Worm (Caenorhabditis elegans) whole organism, L1 larva: ENCODE results near the gene tsp-11.

ENCODE experiments used
- C04F5.9 ChIP-seq: sonication (generic microtip); optimal IDR thresholded peaks from 2 replicates; lab custom pipeline; 2016; ENCODE audit warnings: missing genetic modification characterization, missing compliant biosample characterization
- blmp-1 ChIP-seq: fragments of 150-350 bp; optimal IDR thresholded peaks from 2 replicates; lab custom pipeline; 2014; ENCODE audit warnings: missing biosample characterization, missing genetic modification characterization
- ceh-63 ChIP-seq: fragments of 200-800 bp; sonication (Bioruptor generic); optimal IDR thresholded peaks from 2 replicates; lab custom pipeline; 2018; ENCODE audit warnings: mild to moderate bottlenecking, missing genetic modification characterization, missing compliant biosample characterization
- ceh-8 ChIP-seq: fragments of 200-800 bp; sonication (Bioruptor generic); optimal IDR thresholded peaks from 2 replicates; lab custom pipeline; 2018; ENCODE audit warnings: mild to moderate bottlenecking, missing genetic modification characterization, moderate library complexity, missing compliant biosample characterization
- ces-1 ChIP-seq: fragments of 150-350 bp; optimal IDR thresholded peaks from 2 replicates; lab custom pipeline; 2014; ENCODE audit warnings: missing biosample characterization, missing genetic modification reagents, missing genetic modification characterization
- dpl-1 ChIP-seq, 3 experiments: fragments of 150-350 bp in 2 of 3; sonication (generic microtip) in 1 of 3; optimal IDR thresholded peaks; 2 replicates each; lab custom pipeline; 2014 to 2017; ENCODE audit warnings: missing biosample characterization in 3 of 3, missing genetic modification characterization in 3 of 3, missing genetic modification reagents in 3 of 3
- efl-3 ChIP-seq: fragments of 200-800 bp; sonication (Bioruptor generic); optimal IDR thresholded peaks from 2 replicates; lab custom pipeline; 2018; ENCODE audit warnings: mild to moderate bottlenecking, missing genetic modification characterization, missing compliant biosample characterization
- egl-13 ChIP-seq: sonication (generic microtip); optimal IDR thresholded peaks from 2 replicates; lab custom pipeline; 2016; ENCODE audit warnings: missing genotype, missing genetic modification reagents, missing genetic modification characterization, missing compliant biosample characterization
- elt-2 ChIP-seq: sonication (generic microtip); optimal IDR thresholded peaks from 2 replicates; lab custom pipeline; 2016; ENCODE audit warnings: missing genetic modification characterization, mild to moderate bottlenecking, inconsistent platforms, missing compliant biosample characterization, missing genetic modification reagents
- elt-3 ChIP-seq, 6 experiments: fragments of 150-350 bp in 1 of 6; sonication (generic microtip); optimal IDR thresholded peaks; 2 replicates each; lab custom pipeline; 2017 to 2018; ENCODE audit warnings: missing biosample characterization in 6 of 6, missing genetic modification characterization in 6 of 6, inconsistent platforms in 1 of 6
- fkh-10 ChIP-seq: sonication (generic microtip); optimal IDR thresholded peaks from 2 replicates; lab custom pipeline; 2017; ENCODE audit warnings: missing biosample characterization, missing genetic modification reagents, missing genetic modification characterization
- lin-13 ChIP-seq: fragments of 150-350 bp; optimal IDR thresholded peaks from 2 replicates; lab custom pipeline; 2014; ENCODE audit warnings: missing biosample characterization, missing genetic modification reagents, missing genetic modification characterization
- lin-14 ChIP-seq: fragments of 200-800 bp; sonication (Bioruptor generic); optimal IDR thresholded peaks from 2 replicates; lab custom pipeline; 2018; ENCODE audit warnings: mild to moderate bottlenecking, missing genetic modification characterization, moderate library complexity, missing compliant biosample characterization
- lin-35 ChIP-seq, 2 experiments: fragments of 150-350 bp; optimal IDR thresholded peaks; 2 replicates each; lab custom pipeline; 2014; ENCODE audit warnings: missing biosample characterization in 2 of 2, missing genetic modification characterization in 2 of 2, missing genetic modification reagents in 2 of 2
- lsy-2 ChIP-seq, 2 experiments: fragments of 150-350 bp; optimal IDR thresholded peaks; 2 replicates each; lab custom pipeline; 2014; ENCODE audit warnings: missing biosample characterization in 2 of 2, missing genetic modification characterization in 2 of 2
- mdl-1 ChIP-seq, 2 experiments: fragments of 150-350 bp; optimal IDR thresholded peaks; 2 replicates each; lab custom pipeline; 2014 to 2017; ENCODE audit warnings: missing biosample characterization in 2 of 2, missing genetic modification characterization in 2 of 2, inconsistent platforms in 1 of 2
- mef-2 ChIP-seq: fragments of 150-350 bp; optimal IDR thresholded peaks from 2 replicates; lab custom pipeline; 2014; ENCODE audit warnings: missing biosample characterization, missing genetic modification characterization
- mep-1 ChIP-seq: fragments of 150-350 bp; optimal IDR thresholded peaks from 2 replicates; lab custom pipeline; 2014; ENCODE audit warnings: missing biosample characterization, missing genetic modification characterization
- nhr-19 ChIP-seq: fragments of 200-800 bp; sonication (Bioruptor generic); conservative IDR thresholded peaks from 2 replicates; pipeline ENCODE4 v1.3.6; 2022; ENCODE audit warnings: missing genetic modification characterization, missing compliant biosample characterization
- nhr-28 ChIP-seq: fragments of 150-350 bp; optimal IDR thresholded peaks from 2 replicates; lab custom pipeline; 2014; ENCODE audit warnings: missing biosample characterization, missing genetic modification characterization
- nhr-47 ChIP-seq: sonication (generic microtip); optimal IDR thresholded peaks from 2 replicates; lab custom pipeline; 2016; ENCODE audit warnings: mild to moderate bottlenecking, missing genetic modification characterization, moderate library complexity, missing compliant biosample characterization
- nhr-77 ChIP-seq: fragments of 150-350 bp; optimal IDR thresholded peaks from 2 replicates; lab custom pipeline; 2014; ENCODE audit warnings: missing biosample characterization, missing genetic modification characterization
- nhr-84 ChIP-seq: sonication (generic microtip); optimal IDR thresholded peaks from 2 replicates; lab custom pipeline; 2017; ENCODE audit warnings: missing biosample characterization, missing genetic modification characterization
- nhr-85 ChIP-seq: sonication (generic microtip); peaks from one replicate; lab custom pipeline; 2016; ENCODE audit warnings: missing genetic modification characterization, inconsistent platforms, missing compliant biosample characterization
- nhr-90 ChIP-seq: sonication (generic microtip); optimal IDR thresholded peaks from 2 replicates; lab custom pipeline; 2016; ENCODE audit warnings: mild to moderate bottlenecking, missing genetic modification characterization, missing compliant biosample characterization; ENCODE audit not compliant: poor library complexity
- pag-3 ChIP-seq: sonication (generic microtip); optimal IDR thresholded peaks from 2 replicates; lab custom pipeline; 2017; ENCODE audit warnings: missing genetic modification characterization, mild to moderate bottlenecking, missing compliant biosample characterization, antibody characterized with exemption, borderline replicate concordance; ENCODE audit not compliant: insufficient read depth
- pqm-1 ChIP-seq: sonication (generic microtip); optimal IDR thresholded peaks from 3 replicates; lab custom pipeline; 2017; ENCODE audit warnings: missing biosample characterization, missing genetic modification characterization
- snu-23 ChIP-seq: sonication (generic microtip); optimal IDR thresholded peaks from 2 replicates; lab custom pipeline; 2016; ENCODE audit warnings: missing genetic modification characterization, missing compliant biosample characterization
- sptf-1 ChIP-seq: fragments of 150-350 bp; optimal IDR thresholded peaks from 2 replicates; lab custom pipeline; 2014; ENCODE audit warnings: missing biosample characterization, missing genetic modification characterization
- tbx-2 ChIP-seq: sonication (generic microtip); optimal IDR thresholded peaks from 2 replicates; lab custom pipeline; 2016; ENCODE audit warnings: missing genetic modification characterization, missing compliant biosample characterization
- unc-130 ChIP-seq: fragments of 150-350 bp; optimal IDR thresholded peaks from 2 replicates; lab custom pipeline; 2017; ENCODE audit warnings: missing biosample characterization, missing genetic modification characterization, inconsistent platforms
- unc-86 ChIP-seq: sonication (generic microtip); optimal IDR thresholded peaks from 2 replicates; lab custom pipeline; 2016; ENCODE audit warnings: missing genetic modification characterization, missing compliant biosample characterization
- unc-98 ChIP-seq: fragments of 200-800 bp; sonication (Bioruptor generic); IDR thresholded peaks from 2 replicates; pipeline ENCODE4 v1.3.6; 2022; ENCODE audit warnings: missing genetic modification characterization, missing compliant biosample characterization
- vab-15 ChIP-seq: sonication (generic microtip); optimal IDR thresholded peaks from 2 replicates; lab custom pipeline; 2017; ENCODE audit warnings: missing genotype, mild to moderate bottlenecking, missing genetic modification characterization, missing compliant biosample characterization
- ztf-4 ChIP-seq: fragments of 150-350 bp; optimal IDR thresholded peaks from 2 replicates; lab custom pipeline; 2014; ENCODE audit warnings: missing biosample characterization, missing genetic modification characterization

The tsp-11 gene

ce11 chrX:9150269-9150744, 12.7 kb upstream of the tsp-11 start, which contains the start of gene tmbi-4 (continued):
- no peak for TF ChIP-seq ceh-63 (GFP tag; lab: Kevin White, UChicago)
- peak; percentile 96 for TF ChIP-seq blmp-1 (tag; lab: Kevin White, UChicago)
- no peak for TF ChIP-seq ceh-8
- peak; percentile 2 for TF ChIP-seq nhr-90 (tag; lab: Kevin White, UChicago)
- no peak for TF ChIP-seq fkh-10 (GFP tag; lab: Kevin White, UChicago)
- no peak; the same call in 1 of the 2 replicates for TF ChIP-seq nhr-19 (GFP tag; lab: Robert Waterston, UW)
- peak; percentile 73 for TF ChIP-seq snu-23 (GFP tag; lab: Kevin White, UChicago)
- TF ChIP-seq C04F5.9 (tag; lab: Kevin White, UChicago), result no peak
- no peak for TF ChIP-seq pqm-1 (tag; lab: Kevin White, UChicago)
- TF ChIP-seq unc-130 (tag; lab: Kevin White, UChicago), result peak; percentile 22
- TF ChIP-seq egl-13 (tag; lab: Kevin White, UChicago), result peak; percentile 1
- TF ChIP-seq unc-98 (GFP tag; lab: Robert Waterston, UW), result no peak
- peak; percentile 44 to 74 for TF ChIP-seq lin-35 (GFP tag; optimal IDR thresholded peaks at IDR 0.05; lab: Kevin White, UChicago)
- TF ChIP-seq nhr-28 (tag; lab: Kevin White, UChicago), result no peak
- TF ChIP-seq nhr-47 (tag; lab: Kevin White, UChicago), result peak; percentile 53
- TF ChIP-seq sptf-1 (tag; lab: Kevin White, UChicago), result no peak
- no peak for TF ChIP-seq elt-2 (tag; lab: Kevin White, UChicago)
- no peak for TF ChIP-seq mef-2 (tag; lab: Kevin White, UChicago)
- TF ChIP-seq mep-1 (tag; lab: Kevin White, UChicago), result peak; percentile 52
- peak; percentile 59 for TF ChIP-seq nhr-85 (tag; lab: Kevin White, UChicago)
- TF ChIP-seq vab-15, result no peak
- TF ChIP-seq tbx-2 (tag; lab: Kevin White, UChicago), result peak; percentile 53
- TF ChIP-seq efl-3 (GFP tag; lab: Kevin White, UChicago), result no peak
- TF ChIP-seq lin-14 (GFP tag; lab: Kevin White, UChicago), result peak; percentile 87

- TF ChIP-seq mdl-1 (tag; optimal IDR thresholded peaks at IDR 0.05; lab: Kevin White, UChicago), result no peak
- no peak for TF ChIP-seq dpl-1 (GFP tag; optimal IDR thresholded peaks at IDR 0.05; lab: Kevin White, UChicago)
- TF ChIP-seq lsy-2 (tag; optimal IDR thresholded peaks at IDR 0.05; lab: Kevin White, UChicago), result no peak
- no peak for TF ChIP-seq nhr-77 (tag; lab: Kevin White, UChicago)
- no peak for TF ChIP-seq lin-13 (GFP tag; lab: Kevin White, UChicago)
- no peak for TF ChIP-seq elt-2 (tag; lab: Kevin White, UChicago)
- TF ChIP-seq nhr-84 (tag; lab: Kevin White, UChicago), result no peak
- TF ChIP-seq elt-3 (tag; optimal IDR thresholded peaks at IDR 0.05; lab: Kevin White, UChicago), result no peak
- no peak for TF ChIP-seq ztf-4
- no peak for TF ChIP-seq ces-1 (GFP tag; lab: Kevin White, UChicago)
- no peak for TF ChIP-seq pag-3 (tag; lab: Kevin White, UChicago)
- TF ChIP-seq unc-86 (tag; lab: Kevin White, UChicago), result no peak
- TF ChIP-seq nhr-90 (tag; lab: Kevin White, UChicago), result no peak
Observed at ce11 chrX:9154216-9154615, 8.7 kb upstream of the tsp-11 start, which contains the start of gene B0563.7. TSS of gene B0563.7 (minus strand) at chrX:9154316.

- TF ChIP-seq elt-2 (tag; lab: Kevin White, UChicago) (peak; percentile 9), ceh-8 (no peak)
- TF ChIP-seq, all 84 proteins: peak for 1
Observed at ce11 chrX:9155751-9156150, 7.2 kb upstream of the tsp-11 start.
